Fruit fly (Drosophila melanogaster): ENCODE data around the gene bbx.

bbx gene

DNA sequence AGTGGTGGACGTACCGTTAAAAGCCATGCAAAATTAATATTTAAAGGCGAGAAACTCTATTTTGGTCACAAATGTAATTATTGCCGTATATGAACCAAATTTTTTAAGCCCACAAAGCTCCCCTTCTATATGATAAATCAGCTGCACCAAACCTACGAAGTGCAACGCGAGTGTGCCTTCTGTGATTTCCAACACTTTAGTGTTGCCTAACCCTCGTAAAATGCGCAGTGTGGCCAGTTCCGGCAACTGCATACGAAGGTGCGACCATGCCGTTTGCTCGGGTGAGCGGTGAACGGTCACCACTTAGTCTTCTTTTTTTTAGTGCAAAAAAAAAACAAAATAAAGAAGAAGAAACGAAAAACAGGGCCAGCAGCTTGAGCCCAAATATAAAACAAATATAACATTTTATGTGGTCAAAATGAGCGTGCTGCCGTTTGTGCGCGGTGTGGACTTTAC lies 23.3 kb upstream of the bbx start, which contains the start of the genes tty and fliI (continued):
- TF ChIP-seq en (GFP tag; optimal IDR thresholded peaks at IDR 0.05) = peak; percentile 50
- peak; percentile 33 for TF ChIP-seq pfk (GFP tag; optimal IDR thresholded peaks at IDR 0.05)
- TF ChIP-seq Sox102F (GFP tag; optimal IDR thresholded peaks at IDR 0.05) = peak; percentile 80
- TF ChIP-seq kay (GFP tag; optimal IDR thresholded peaks at IDR 0.05) = peak; percentile 50
- TF ChIP-seq MESR4 (GFP tag; optimal IDR thresholded peaks at IDR 0.05) = peak; percentile 70
- TF ChIP-seq CG15514 (GFP tag; optimal IDR thresholded peaks at IDR 0.05) = peak; percentile 79
- TF ChIP-seq CG17612 (GFP tag; IDR thresholded peaks at IDR 0.05) = peak; percentile 64; the same call in 1 of the 2 replicates
- TF ChIP-seq HLH54F (GFP tag; optimal IDR thresholded peaks at IDR 0.05) = peak; percentile 86
- TF ChIP-seq Sin3A (optimal IDR thresholded peaks at IDR 0.05) = peak; percentile 73
- peak; percentile 55 for TF ChIP-seq sug (tag; optimal IDR thresholded peaks at IDR 0.05)
- peak; percentile 54 for TF ChIP-seq dimm (GFP tag; IDR thresholded peaks at IDR 0.05)
- TF ChIP-seq CG1529 (GFP tag; optimal IDR thresholded peaks at IDR 0.05) = peak; percentile 58
- peak; percentile 89 for TF ChIP-seq Myb (GFP tag; optimal IDR thresholded peaks at IDR 0.05)
- no peak for TF ChIP-seq cg (GFP tag; optimal IDR thresholded peaks at IDR 0.05)
- TF ChIP-seq gsb-n (tag; optimal IDR thresholded peaks at IDR 0.05) = peak; percentile 70
- no peak for TF ChIP-seq Asciz (GFP tag; optimal IDR thresholded peaks at IDR 0.05)
- peak; percentile 67; the same call in 1 of the 2 replicates for TF ChIP-seq ham (GFP tag; IDR thresholded peaks at IDR 0.05)
- peak; percentile 26 for TF ChIP-seq CG8359 (GFP tag; optimal IDR thresholded peaks at IDR 0.05; ENCODE audit: borderline replicate concordance)
- peak; percentile 93 for TF ChIP-seq CG15073 (GFP tag; optimal IDR thresholded peaks at IDR 0.05)
- TF ChIP-seq gcm2 (GFP tag; optimal IDR thresholded peaks at IDR 0.05) = peak; percentile 20
- peak; percentile 27 for TF ChIP-seq Usf (GFP tag; optimal IDR thresholded peaks at IDR 0.05)
- peak; percentile 14; the same call in 1 of the 2 replicates for TF ChIP-seq CG13287 (GFP tag; IDR thresholded peaks at IDR 0.05; ENCODE audit: partially characterized antibody)
- TF ChIP-seq CG4820 (GFP tag; optimal IDR thresholded peaks at IDR 0.05) = peak; percentile 71
- TF ChIP-seq CG13123 (GFP tag; optimal IDR thresholded peaks at IDR 0.05) = peak; percentile 60
- TF ChIP-seq insv (GFP tag; optimal IDR thresholded peaks at IDR 0.05) = no peak
- TF ChIP-seq CG4424 (GFP tag; optimal IDR thresholded peaks at IDR 0.05) = peak; percentile 65
- TF ChIP-seq amos (GFP tag; IDR thresholded peaks at IDR 0.05; ENCODE audit: partially characterized antibody) = peak; percentile 41
- TF ChIP-seq hkb (optimal IDR thresholded peaks at IDR 0.05) = no peak
- peak; percentile 88 for TF ChIP-seq hkb (GFP tag; IDR thresholded peaks at IDR 0.05)
- TF ChIP-seq CG11560 (tag; IDR thresholded peaks at IDR 0.05) = peak; percentile 75; the same call in 2 of the 3 replicates
- 0 out of 2 replicates have a peak, but pooled peaks have one; percentile 41 for TF ChIP-seq CG42726 (GFP tag; IDR thresholded peaks at IDR 0.05; ENCODE audit: partially characterized antibody)
- TF ChIP-seq CG6254 (GFP tag; optimal IDR thresholded peaks at IDR 0.05) = peak; percentile 36
- no peak for TF ChIP-seq tll (GFP tag; optimal IDR thresholded peaks at IDR 0.05)
- TF ChIP-seq zen2 (GFP tag; IDR thresholded peaks at IDR 0.05; ENCODE audit: partially characterized antibody) = no peak
- TF ChIP-seq run (tag; optimal IDR thresholded peaks at IDR 0.05) = peak; percentile 20
- TF ChIP-seq ro (GFP tag; IDR thresholded peaks at IDR 0.05) = peak; percentile 65
- peak; percentile 85 for TF ChIP-seq CHES-1-like (GFP tag; optimal IDR thresholded peaks at IDR 0.05)
- TF ChIP-seq wdn (GFP tag; IDR thresholded peaks at IDR 0.05) = peak; percentile 78
- peak; percentile 79 for TF ChIP-seq CG13624 (GFP tag; optimal IDR thresholded peaks at IDR 0.05)
- TF ChIP-seq Neu2 (GFP tag; optimal IDR thresholded peaks at IDR 0.05; ENCODE audit: borderline replicate concordance) = no peak
- peak; percentile 64 for TF ChIP-seq YL-1 (GFP tag; optimal IDR thresholded peaks at IDR 0.05)
- no peak for TF ChIP-seq lov (optimal IDR thresholded peaks at IDR 0.05)
- peak; percentile 85 for TF ChIP-seq lov (GFP tag; IDR thresholded peaks at IDR 0.05)
- TF ChIP-seq hth (optimal IDR thresholded peaks at IDR 0.05) = no peak
- TF ChIP-seq Atf3 (GFP tag; optimal IDR thresholded peaks at IDR 0.05) = peak; percentile 76
- TF ChIP-seq CrebB (tag; optimal IDR thresholded peaks at IDR 0.05) = peak; percentile 40
- peak; percentile 42 for TF ChIP-seq CG11398 (GFP tag; optimal IDR thresholded peaks at IDR 0.05)
- TF ChIP-seq CG11723 (GFP tag; optimal IDR thresholded peaks at IDR 0.05) = peak; percentile 28
- TF ChIP-seq CG4707 (GFP tag; optimal IDR thresholded peaks at IDR 0.05) = no peak
- TF ChIP-seq CG2889 (GFP tag; IDR thresholded peaks at IDR 0.05) = peak; percentile 84
- TF ChIP-seq CG8388 (GFP tag; optimal IDR thresholded peaks at IDR 0.05) = peak; percentile 69

All from whole organism, embryonic.